Worm (Caenorhabditis elegans) whole organism, young adult: ENCODE results near the gene F14D2.14.

Experiments used
- B0019.2 ChIP-seq: fragments of 200-800 bp; sonication (Bioruptor generic); conservative IDR thresholded peaks from 2 replicates; pipeline ENCODE4 v1.3.6; 2022; ENCODE audit warnings: missing genetic modification reagents, missing genetic modification characterization, missing compliant biosample characterization
- B0035.1 ChIP-seq: sonication (generic microtip); optimal IDR thresholded peaks from 2 replicates; lab custom pipeline; 2016; ENCODE audit warnings: missing genetic modification characterization, mild to moderate bottlenecking, missing compliant biosample characterization, missing genotype, missing genetic modification reagents
- F57A8.1 ChIP-seq: fragments of 200-800 bp; sonication (Bioruptor generic); optimal IDR thresholded peaks from 2 replicates; lab custom pipeline; 2018; ENCODE audit warnings: mild to moderate bottlenecking, missing genetic modification characterization, moderate library complexity, missing compliant biosample characterization
- F57C9.4 ChIP-seq: sonication (generic microtip); optimal IDR thresholded peaks from 2 replicates; lab custom pipeline; 2017; ENCODE audit warnings: mild to moderate bottlenecking, missing genetic modification characterization, missing compliant biosample characterization
- K11D2.4 ChIP-seq: fragments of 200-800 bp; sonication (Bioruptor generic); IDR thresholded peaks from 2 replicates; pipeline ENCODE4 v1.3.6; 2022; ENCODE audit warnings: missing genetic modification reagents, missing genetic modification characterization, missing compliant biosample characterization
- K12H6.12 ChIP-seq: fragments of 200-800 bp; sonication (Bioruptor generic); optimal IDR thresholded peaks from 2 replicates; lab custom pipeline; 2018; ENCODE audit warnings: mild to moderate bottlenecking, missing genetic modification characterization, missing compliant biosample characterization
- T07F8.4 ChIP-seq: sonication (generic microtip); optimal IDR thresholded peaks from 2 replicates; lab custom pipeline; 2016; ENCODE audit warnings: mild to moderate bottlenecking, missing genetic modification characterization, moderate library complexity, missing compliant biosample characterization
- T26A5.8 ChIP-seq: sonication (generic microtip); optimal IDR thresholded peaks from 2 replicates; lab custom pipeline; 2016; ENCODE audit warnings: missing genetic modification characterization, missing compliant biosample characterization
- Y79H2A.3 ChIP-seq: fragments of 200-800 bp; sonication (Bioruptor generic); conservative IDR thresholded peaks from 2 replicates; pipeline ENCODE4 v1.3.6; 2022; ENCODE audit warnings: missing genetic modification reagents, missing genetic modification characterization, missing compliant biosample characterization
- ZK185.1 ChIP-seq: sonication (generic microtip); optimal IDR thresholded peaks from 2 replicates; lab custom pipeline; 2016; ENCODE audit warnings: mild to moderate bottlenecking, missing genetic modification characterization, missing compliant biosample characterization; ENCODE audit not compliant: poor library complexity, severe bottlenecking
- aptf-2 ChIP-seq: fragments of 200-800 bp; sonication (Bioruptor generic); conservative IDR thresholded peaks from 2 replicates; pipeline ENCODE4 v1.3.6; 2022; ENCODE audit warnings: missing genetic modification reagents, missing genetic modification characterization, missing compliant biosample characterization
- attf-5 ChIP-seq: fragments of 200-800 bp; sonication (Bioruptor generic); optimal IDR thresholded peaks from 2 replicates; lab custom pipeline; 2018; ENCODE audit warnings: mild to moderate bottlenecking, missing genetic modification characterization, missing compliant biosample characterization
- ccch-3 ChIP-seq: fragments of 200-800 bp; sonication (Bioruptor generic); optimal IDR thresholded peaks from 2 replicates; lab custom pipeline; 2018; ENCODE audit warnings: mild to moderate bottlenecking, missing genetic modification characterization, missing compliant biosample characterization
- cebp-1 ChIP-seq, 2 experiments: fragments of 200-800 bp in 1 of 2; sonication (Bioruptor generic) in 1 of 2; sonication (generic microtip) in 1 of 2; IDR thresholded peaks in 1 of 2; optimal IDR thresholded peaks in 1 of 2; 2 replicates each; pipeline versions ENCODE4 v1.3.6 to Lab custom; 2017 to 2022; ENCODE audit warnings: missing compliant biosample characterization in 2 of 2, missing genetic modification characterization in 2 of 2, mild to moderate bottlenecking in 1 of 2, missing genetic modification reagents in 1 of 2, moderate library complexity in 1 of 2
- cebp-2 ChIP-seq: fragments of 200-800 bp; sonication (Bioruptor generic); IDR thresholded peaks from 2 replicates; pipeline ENCODE4 v1.3.6; 2022; ENCODE audit warnings: missing genetic modification characterization, missing compliant biosample characterization
- ceh-58 ChIP-seq: fragments of 200-800 bp; sonication (Bioruptor generic); IDR thresholded peaks from 2 replicates; pipeline ENCODE4 v1.3.6; 2022; ENCODE audit warnings: missing genetic modification characterization, missing compliant biosample characterization
- chd-7 ChIP-seq: sonication (generic microtip); optimal IDR thresholded peaks from 2 replicates; lab custom pipeline; 2016; ENCODE audit warnings: mild to moderate bottlenecking, missing genetic modification characterization, moderate library complexity, missing compliant biosample characterization
- dox-1 ChIP-seq: fragments of 200-800 bp; sonication (Bioruptor generic); IDR thresholded peaks from 2 replicates; pipeline ENCODE4 v1.3.6; 2022; ENCODE audit warnings: missing genetic modification reagents, missing genetic modification characterization, missing compliant biosample characterization
- dpl-1 ChIP-seq: fragments of 150-350 bp; optimal IDR thresholded peaks from 2 replicates; lab custom pipeline; 2014; ENCODE audit warnings: missing biosample characterization, missing genetic modification reagents, missing genetic modification characterization
- egl-44 ChIP-seq: fragments of 200-800 bp; sonication (Bioruptor generic); IDR thresholded peaks from 2 replicates; pipeline ENCODE4 v1.3.6; 2022; ENCODE audit warnings: missing genetic modification reagents, missing genetic modification characterization, missing compliant biosample characterization
- egrh-3 ChIP-seq: fragments of 200-800 bp; sonication (Bioruptor generic); IDR thresholded peaks from 2 replicates; pipeline ENCODE4 v1.3.6; 2022; ENCODE audit warnings: missing genetic modification reagents, missing genetic modification characterization, missing compliant biosample characterization
- ets-4 ChIP-seq: fragments of 200-800 bp; sonication (Bioruptor generic); optimal IDR thresholded peaks from 2 replicates; lab custom pipeline; 2018; ENCODE audit warnings: mild to moderate bottlenecking, missing genetic modification characterization, missing compliant biosample characterization
- hlh-12 ChIP-seq: sonication (generic microtip); optimal IDR thresholded peaks from 2 replicates; lab custom pipeline; 2016; ENCODE audit warnings: missing genetic modification characterization, missing compliant biosample characterization
- hmg-20 ChIP-seq: fragments of 200-800 bp; sonication (Bioruptor generic); IDR thresholded peaks from 2 replicates; pipeline ENCODE4 v1.3.6; 2022; ENCODE audit warnings: missing genetic modification reagents, missing genetic modification characterization, missing compliant biosample characterization
- hrde-1 ChIP-seq: sonication (generic microtip); optimal IDR thresholded peaks from 2 replicates; lab custom pipeline; 2016; ENCODE audit warnings: missing genetic modification characterization, mild to moderate bottlenecking, missing compliant biosample characterization, moderate library complexity, missing genotype, missing genetic modification reagents, borderline replicate concordance
- let-607 ChIP-seq, 2 experiments: fragments of 200-800 bp in 1 of 2; sonication (Bioruptor generic) in 1 of 2; sonication (generic microtip) in 1 of 2; optimal IDR thresholded peaks; 2 replicates each; lab custom pipeline; 2016 to 2018; ENCODE audit warnings: mild to moderate bottlenecking in 2 of 2, missing compliant biosample characterization in 2 of 2, missing genetic modification characterization in 2 of 2, moderate library complexity in 2 of 2, missing genotype in 1 of 2
- lin-40 ChIP-seq: sonication (generic microtip); optimal IDR thresholded peaks from 2 replicates; lab custom pipeline; 2016; ENCODE audit warnings: missing genetic modification characterization, mild to moderate bottlenecking, missing compliant biosample characterization, missing genotype, missing genetic modification reagents
- lir-1 ChIP-seq: fragments of 200-800 bp; sonication (Bioruptor generic); conservative IDR thresholded peaks from 2 replicates; pipeline ENCODE4 v1.3.6; 2022; ENCODE audit warnings: missing genetic modification reagents, missing genetic modification characterization, missing compliant biosample characterization
- lsy-27 ChIP-seq: sonication (generic microtip); optimal IDR thresholded peaks from 2 replicates; lab custom pipeline; 2017; ENCODE audit warnings: missing genetic modification characterization, mild to moderate bottlenecking, missing compliant biosample characterization, antibody characterized with exemption, missing genotype, borderline replicate concordance; ENCODE audit not compliant: insufficient read depth
- madf-10 ChIP-seq: sonication (generic microtip); optimal IDR thresholded peaks from 2 replicates; lab custom pipeline; 2016; ENCODE audit warnings: mild to moderate bottlenecking, missing genetic modification characterization, missing compliant biosample characterization
- madf-6 ChIP-seq: fragments of 200-800 bp; sonication (Bioruptor generic); IDR thresholded peaks from 2 replicates; pipeline ENCODE4 v1.3.6; 2022; ENCODE audit warnings: missing genetic modification reagents, missing genetic modification characterization, missing compliant biosample characterization
- mcd-1 ChIP-seq: fragments of 200-800 bp; sonication (Bioruptor generic); IDR thresholded peaks from 2 replicates; pipeline ENCODE4 v1.3.6; 2022; ENCODE audit warnings: missing genetic modification reagents, missing genetic modification characterization, missing compliant biosample characterization
- mel-28 ChIP-seq: sonication (generic microtip); optimal IDR thresholded peaks from 2 replicates; lab custom pipeline; 2016; ENCODE audit warnings: borderline replicate concordance, mild to moderate bottlenecking, missing genetic modification characterization, missing compliant biosample characterization
- nfya-1 ChIP-seq: sonication (generic microtip); optimal IDR thresholded peaks from 2 replicates; lab custom pipeline; 2017; ENCODE audit warnings: antibody characterized with exemption, missing compliant biosample characterization, missing genetic modification characterization, borderline replicate concordance; ENCODE audit not compliant: insufficient read depth
- nfyb-1 ChIP-seq: fragments of 200-800 bp; sonication (Bioruptor generic); IDR thresholded peaks from 2 replicates; pipeline ENCODE4 v1.3.6; 2022; ENCODE audit warnings: missing genetic modification reagents, missing genetic modification characterization, missing compliant biosample characterization
- nhr-120 ChIP-seq: fragments of 200-800 bp; sonication (Bioruptor generic); IDR thresholded peaks from 2 replicates; pipeline ENCODE4 v1.3.6; 2022; ENCODE audit warnings: missing genetic modification characterization, missing compliant biosample characterization
- nhr-179 ChIP-seq: sonication (generic microtip); optimal IDR thresholded peaks from 2 replicates; lab custom pipeline; 2016; ENCODE audit warnings: mild to moderate bottlenecking, missing genetic modification characterization, missing compliant biosample characterization
- nhr-90 ChIP-seq: sonication (generic microtip); optimal IDR thresholded peaks from 2 replicates; lab custom pipeline; 2016; ENCODE audit warnings: missing genotype, mild to moderate bottlenecking, missing genetic modification characterization, missing compliant biosample characterization
- pbrm-1 ChIP-seq: fragments of 200-800 bp; sonication (Bioruptor generic); IDR thresholded peaks from 2 replicates; pipeline ENCODE4 v1.3.6; 2022; ENCODE audit warnings: missing genetic modification reagents, missing genetic modification characterization, missing compliant biosample characterization
- snpc-1.1 ChIP-seq: sonication (generic microtip); optimal IDR thresholded peaks from 2 replicates; lab custom pipeline; 2017; ENCODE audit warnings: missing genetic modification characterization, mild to moderate bottlenecking, missing compliant biosample characterization, antibody characterized with exemption, moderate library complexity, missing genotype, missing genetic modification reagents; ENCODE audit not compliant: insufficient read depth
- snpc-4 ChIP-seq, 5 experiments: fragments of 150-350 bp in 1 of 5; sonication (generic microtip) in 4 of 5; optimal IDR thresholded peaks; 2 replicates each; lab custom pipeline; 2014 to 2018; ENCODE audit warnings: missing genetic modification characterization in 5 of 5, missing biosample characterization in 3 of 5, antibody characterized with exemption in 2 of 5, mild to moderate bottlenecking in 2 of 5, missing compliant biosample characterization in 2 of 5, missing genotype in 2 of 5, moderate library complexity in 2 of 5, missing genetic modification reagents in 1 of 5
- tbp1 ChIP-seq: fragments of 200-800 bp; sonication (Bioruptor generic); optimal IDR thresholded peaks from 2 replicates; lab custom pipeline; 2018; ENCODE audit warnings: mild to moderate bottlenecking, missing genetic modification characterization, missing compliant biosample characterization
- ztf-18 ChIP-seq: sonication (generic microtip); optimal IDR thresholded peaks from 2 replicates; lab custom pipeline; 2016; ENCODE audit warnings: missing genotype, mild to moderate bottlenecking, missing genetic modification characterization, missing compliant biosample characterization
- ztf-22 ChIP-seq: fragments of 200-800 bp; sonication (Bioruptor generic); optimal IDR thresholded peaks from 2 replicates; lab custom pipeline; 2018; ENCODE audit warnings: mild to moderate bottlenecking, missing genetic modification characterization, moderate library complexity, missing compliant biosample characterization
- ztf-25 ChIP-seq: fragments of 200-800 bp; sonication (Bioruptor generic); IDR thresholded peaks from 2 replicates; pipeline ENCODE4 v1.3.6; 2022; ENCODE audit warnings: missing genetic modification reagents, missing genetic modification characterization, missing compliant biosample characterization

F14D2.14 gene

ce11 chrII:3327104-3327503 lies 20.7 kb downstream of the F14D2.14 start, which contains the start of gene Y46D2A.3:
Y46D2A.3 (minus strand) TSS chrII:3327204.
- TF ChIP-seq snpc-1.1, result no peak
- no peak for TF ChIP-seq nfya-1 (tag; lab: Kevin White, UChicago)
- TF ChIP-seq nhr-179 (tag; lab: Kevin White, UChicago), result no peak
- no peak for TF ChIP-seq let-607 (tag; optimal IDR thresholded peaks at IDR 0.05; lab: Kevin White, UChicago)
- TF ChIP-seq F57C9.4 (tag; lab: Kevin White, UChicago), result no peak
- no peak for TF ChIP-seq egl-44 (GFP tag; lab: Robert Waterston, UW)
- no peak for TF ChIP-seq attf-5
- TF ChIP-seq madf-6 (GFP tag; lab: Robert Waterston, UW), result no peak
- no peak for TF ChIP-seq pbrm-1 (GFP tag; lab: Robert Waterston, UW)
- TF ChIP-seq B0019.2 (GFP tag; lab: Robert Waterston, UW), result no peak
- TF ChIP-seq ccch-3 (GFP tag; lab: Kevin White, UChicago), result no peak
- TF ChIP-seq dox-1 (GFP tag; lab: Robert Waterston, UW), result no peak
- no peak for TF ChIP-seq ceh-58 (GFP tag; lab: Robert Waterston, UW)
- no peak for TF ChIP-seq ztf-25 (GFP tag; lab: Robert Waterston, UW)
- TF ChIP-seq, all 124 proteins: peak for 0

DNA sequence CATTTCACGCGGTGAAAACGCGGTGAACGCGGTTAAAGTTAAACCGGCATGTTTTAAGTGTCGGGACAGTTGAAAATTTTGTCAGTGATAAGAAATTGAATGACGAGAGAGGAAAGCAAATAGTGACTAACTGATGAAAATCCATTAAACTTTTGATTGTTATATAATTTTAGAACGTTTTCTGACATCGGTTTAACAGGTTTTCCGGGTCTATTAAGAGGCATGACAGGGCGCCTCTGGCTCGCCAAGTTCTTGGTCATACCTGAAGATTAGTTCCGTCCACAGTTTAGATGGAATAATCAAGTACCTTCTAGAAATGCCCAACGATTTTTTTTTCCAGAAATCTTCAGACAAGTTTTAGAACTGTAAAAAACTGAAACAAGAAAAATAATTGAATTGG lies 24.6 kb downstream of the F14D2.14 start, which contains the start of gene Y46D2A.2:
Gene Y46D2A.2 (minus strand): TSS at position 101 of the 400 bp plus-strand sequence.
- no peak for TF ChIP-seq dpl-1 (GFP tag; lab: Kevin White, UChicago)
- no peak for TF ChIP-seq hmg-20 (GFP tag; lab: Robert Waterston, UW)
- TF ChIP-seq F57A8.1 (GFP tag; lab: Kevin White, UChicago), result no peak
- TF ChIP-seq mel-28, result no peak
- no peak for TF ChIP-seq madf-10
- TF ChIP-seq ztf-22 (GFP tag; lab: Kevin White, UChicago), result no peak
- no peak for TF ChIP-seq nfyb-1 (GFP tag; lab: Robert Waterston, UW)
- no peak for TF ChIP-seq hrde-1 (tag; lab: Kevin White, UChicago)
- no peak for TF ChIP-seq ztf-18 (tag; lab: Kevin White, UChicago)
- no peak for TF ChIP-seq tbp1 (GFP tag; lab: Kevin White, UChicago)
- no peak for TF ChIP-seq lin-40 (tag; lab: Kevin White, UChicago)
- no peak for TF ChIP-seq Y79H2A.3 (GFP tag; lab: Robert Waterston, UW)
- no peak for TF ChIP-seq attf-5
- no peak for TF ChIP-seq nhr-90 (tag; lab: Kevin White, UChicago)
- TF ChIP-seq T26A5.8 (tag; lab: Kevin White, UChicago), result no peak
- no peak for TF ChIP-seq mcd-1 (GFP tag; lab: Robert Waterston, UW)
- TF ChIP-seq ZK185.1, result no peak
- no peak for TF ChIP-seq snpc-4 (GFP tag; optimal IDR thresholded peaks at IDR 0.05; lab: Kevin White, UChicago)
- TF ChIP-seq snpc-4 (tag; optimal IDR thresholded peaks at IDR 0.05; lab: Kevin White, UChicago), result no peak
- no peak for TF ChIP-seq cebp-2 (GFP tag; lab: Robert Waterston, UW)
- no peak for TF ChIP-seq lsy-27
- TF ChIP-seq, all 124 proteins: peak for 0

- TF ChIP-seq B0035.1 (tag; lab: Kevin White, UChicago), result no peak
- no peak for TF ChIP-seq hlh-12
- no peak for TF ChIP-seq F57A8.1 (GFP tag; lab: Kevin White, UChicago)
- TF ChIP-seq ets-4 (GFP tag; lab: Kevin White, UChicago), result no peak
- TF ChIP-seq attf-5, result no peak
- TF ChIP-seq cebp-1 (GFP tag; IDR thresholded peaks at IDR 0.05; lab: Robert Waterston, UW), result no peak
- no peak for TF ChIP-seq cebp-1 (tag; optimal IDR thresholded peaks at IDR 0.05; lab: Kevin White, UChicago)
- TF ChIP-seq dox-1 (GFP tag; lab: Robert Waterston, UW), result no peak
- TF ChIP-seq lir-1 (GFP tag; lab: Robert Waterston, UW), result no peak
- no peak for TF ChIP-seq aptf-2 (GFP tag; lab: Robert Waterston, UW)
- no peak for TF ChIP-seq K11D2.4 (GFP tag; lab: Robert Waterston, UW)
- no peak for TF ChIP-seq K12H6.12 (tag; lab: Kevin White, UChicago)
- no peak for TF ChIP-seq chd-7
- TF ChIP-seq T07F8.4 (tag; lab: Kevin White, UChicago), result no peak
- TF ChIP-seq egrh-3 (GFP tag; lab: Robert Waterston, UW), result no peak
- no peak for TF ChIP-seq T26A5.8 (tag; lab: Kevin White, UChicago)
- no peak for TF ChIP-seq nhr-120 (GFP tag; lab: Robert Waterston, UW)
Observed at ce11 chrII:3322257-3322656, 25.5 kb downstream of the F14D2.14 start, which contains the start of gene Y46D2A.1. Y46D2A.1 (plus strand) TSS chrII:3322557.
